Worm (Caenorhabditis elegans) whole organism, L4 larva: ENCODE results near the gene sdz-19.
A peak's percentile ranks its signal among the peaks of the same experiment; 100 is the strongest.

Experiments used
- D1046.2 ChIP-seq: fragments of 200-800 bp; sonication (Bioruptor generic); IDR thresholded peaks from 2 replicates; pipeline ENCODE4 v1.3.6; 2022; ENCODE audit warnings: missing genetic modification characterization, missing compliant biosample characterization
- F10B5.3 ChIP-seq: sonication (generic microtip); optimal IDR thresholded peaks from 2 replicates; lab custom pipeline; 2016; ENCODE audit warnings: mild to moderate bottlenecking, missing genetic modification characterization, missing compliant biosample characterization
- F26F4.8 ChIP-seq: fragments of 200-800 bp; sonication (Bioruptor generic); conservative IDR thresholded peaks from 2 replicates; pipeline ENCODE4 v1.3.6; 2022; ENCODE audit warnings: missing genetic modification characterization, missing compliant biosample characterization
- F37D6.2 ChIP-seq: sonication (generic microtip); optimal IDR thresholded peaks from 2 replicates; lab custom pipeline; 2016; ENCODE audit warnings: mild to moderate bottlenecking, missing genetic modification characterization, missing compliant biosample characterization
- T20F7.1 ChIP-seq: fragments of 200-800 bp; sonication (Bioruptor generic); optimal IDR thresholded peaks from 2 replicates; lab custom pipeline; 2018; ENCODE audit warnings: mild to moderate bottlenecking, missing genetic modification characterization, missing compliant biosample characterization
- Y105C5A.15 ChIP-seq: fragments of 200-800 bp; sonication (Bioruptor generic); IDR thresholded peaks from 2 replicates; pipeline ENCODE4 v1.3.6; 2022; ENCODE audit warnings: missing genetic modification characterization, missing compliant biosample characterization
- Y48G9A.11 ChIP-seq: fragments of 200-800 bp; sonication (Bioruptor generic); IDR thresholded peaks from 2 replicates; pipeline ENCODE4 v1.3.6; 2022; ENCODE audit warnings: missing genetic modification reagents, missing genetic modification characterization, missing compliant biosample characterization
- ZK337.2 ChIP-seq: fragments of 200-800 bp; sonication (Bioruptor generic); IDR thresholded peaks from 2 replicates; pipeline ENCODE4 v1.3.6; 2022; ENCODE audit warnings: missing genetic modification reagents, missing genetic modification characterization, missing compliant biosample characterization
- ama-1 ChIP-seq: fragments of 150-350 bp; optimal IDR thresholded peaks from 2 replicates; lab custom pipeline; 2014; ENCODE audit warnings: inconsistent platforms, mixed read lengths
- ceh-20 ChIP-seq: fragments of 200-800 bp; sonication (Bioruptor generic); IDR thresholded peaks from 2 replicates; pipeline ENCODE4 v1.3.6; 2022; ENCODE audit warnings: missing genetic modification reagents, missing genetic modification characterization, missing compliant biosample characterization
- ceh-32 ChIP-seq: sonication (generic microtip); optimal IDR thresholded peaks from 2 replicates; lab custom pipeline; 2016; ENCODE audit warnings: mild to moderate bottlenecking, missing genetic modification characterization, missing compliant biosample characterization; ENCODE audit not compliant: poor library complexity
- cey-2 ChIP-seq: sonication (generic microtip); optimal IDR thresholded peaks from 3 replicates; lab custom pipeline; 2017; ENCODE audit warnings: missing genetic modification characterization, mild to moderate bottlenecking, missing compliant biosample characterization, antibody characterized with exemption, borderline replicate concordance; ENCODE audit not compliant: insufficient read depth
- daf-12 ChIP-seq: fragments of 150-350 bp; optimal IDR thresholded peaks from 2 replicates; lab custom pipeline; 2014; ENCODE audit warnings: missing biosample characterization, missing genetic modification reagents, missing genetic modification characterization
- daf-16 ChIP-seq, 3 experiments: sonication (generic microtip); optimal IDR thresholded peaks; 2 replicates each; lab custom pipeline; 2016 to 2017; ENCODE audit warnings: missing genetic modification characterization in 3 of 3, missing genetic modification reagents in 3 of 3, mild to moderate bottlenecking in 2 of 3, missing compliant biosample characterization in 2 of 3, missing biosample characterization in 1 of 3, moderate library complexity in 1 of 3
- dmd-6 ChIP-seq: fragments of 200-800 bp; sonication (Bioruptor generic); IDR thresholded peaks from 2 replicates; pipeline ENCODE4 v1.3.6; 2022; ENCODE audit warnings: missing genetic modification reagents, missing genetic modification characterization, missing compliant biosample characterization
- dmd-9 ChIP-seq: fragments of 200-800 bp; sonication (Bioruptor generic); IDR thresholded peaks from 2 replicates; pipeline ENCODE4 v1.3.6; 2022; ENCODE audit warnings: missing genetic modification reagents, missing genetic modification characterization, missing compliant biosample characterization
- duxl-1 ChIP-seq: sonication (generic microtip); optimal IDR thresholded peaks from 2 replicates; lab custom pipeline; 2016; ENCODE audit warnings: mild to moderate bottlenecking, missing genetic modification characterization, moderate library complexity, missing compliant biosample characterization; ENCODE audit not compliant: poor library complexity
- dve-1 ChIP-seq: sonication (generic microtip); optimal IDR thresholded peaks from 2 replicates; lab custom pipeline; 2017; ENCODE audit warnings: antibody characterized with exemption, mild to moderate bottlenecking, missing genetic modification characterization, missing compliant biosample characterization; ENCODE audit not compliant: insufficient read depth
- egl-43 ChIP-seq: fragments of 200-800 bp; sonication (Bioruptor generic); IDR thresholded peaks from 2 replicates; pipeline ENCODE4 v1.3.6; 2022; ENCODE audit warnings: missing genetic modification reagents, missing genetic modification characterization, missing compliant biosample characterization
- fkh-10 ChIP-seq: fragments of 150-350 bp; optimal IDR thresholded peaks from 2 replicates; lab custom pipeline; 2014; ENCODE audit warnings: missing biosample characterization, missing genetic modification reagents, missing genetic modification characterization
- fos-1 ChIP-seq: fragments of 150-350 bp; optimal IDR thresholded peaks from 2 replicates; lab custom pipeline; 2014; ENCODE audit warnings: missing biosample characterization, missing genetic modification characterization
- hif-1 ChIP-seq, 2 experiments: sonication (generic microtip); optimal IDR thresholded peaks; 2 replicates each; lab custom pipeline; 2016 to 2017; ENCODE audit warnings: missing compliant biosample characterization in 2 of 2, missing genetic modification characterization in 2 of 2, missing genetic modification reagents in 2 of 2, missing genotype in 2 of 2, mild to moderate bottlenecking in 1 of 2
- hlh-30 ChIP-seq: sonication (generic microtip); optimal IDR thresholded peaks from 2 replicates; lab custom pipeline; 2017; ENCODE audit warnings: antibody characterized with exemption, mild to moderate bottlenecking, missing genetic modification characterization, missing compliant biosample characterization; ENCODE audit not compliant: insufficient read depth
- jun-1 ChIP-seq: fragments of 150-350 bp; optimal IDR thresholded peaks from 2 replicates; lab custom pipeline; 2014; ENCODE audit warnings: missing biosample characterization, missing genetic modification reagents, missing genetic modification characterization
- lim-7 ChIP-seq: fragments of 200-800 bp; sonication (Bioruptor generic); IDR thresholded peaks from 2 replicates; pipeline ENCODE4 v1.3.6; 2022; ENCODE audit warnings: missing genetic modification characterization, missing compliant biosample characterization
- lin-15B ChIP-seq: fragments of 150-350 bp; sonication (generic microtip); optimal IDR thresholded peaks from 3 replicates; lab custom pipeline; 2014; ENCODE audit warnings: missing biosample characterization, missing genetic modification characterization
- lir-3 ChIP-seq: sonication (generic microtip); optimal IDR thresholded peaks from 2 replicates; lab custom pipeline; 2016; ENCODE audit warnings: mild to moderate bottlenecking, missing genetic modification characterization, missing compliant biosample characterization
- lsy-2 ChIP-seq, 2 experiments: fragments of 150-350 bp in 1 of 2; sonication (generic microtip) in 1 of 2; optimal IDR thresholded peaks; 2 replicates each; lab custom pipeline; 2014 to 2017; ENCODE audit warnings: missing biosample characterization in 2 of 2, missing genetic modification characterization in 2 of 2
- madf-5 ChIP-seq, 2 experiments: fragments of 200-800 bp; sonication (Bioruptor generic); IDR thresholded peaks; 2 replicates each; pipeline ENCODE4 v1.3.6; 2022; ENCODE audit warnings: missing compliant biosample characterization in 2 of 2, missing genetic modification characterization in 2 of 2
- mdt-29 ChIP-seq: fragments of 200-800 bp; sonication (Bioruptor generic); IDR thresholded peaks from 2 replicates; pipeline ENCODE4 v1.3.6; 2022; ENCODE audit warnings: missing genetic modification reagents, missing genetic modification characterization, missing compliant biosample characterization
- mep-1 ChIP-seq: fragments of 150-350 bp; sonication (generic microtip); optimal IDR thresholded peaks from 3 replicates; lab custom pipeline; 2014; ENCODE audit warnings: missing biosample characterization, missing genetic modification characterization
- mxl-2 ChIP-seq: fragments of 200-800 bp; sonication (Bioruptor generic); conservative IDR thresholded peaks from 2 replicates; pipeline ENCODE4 v1.3.6; 2022; ENCODE audit warnings: missing genetic modification reagents, missing genetic modification characterization, missing compliant biosample characterization
- mxl-3 ChIP-seq: fragments of 200-800 bp; sonication (Bioruptor generic); optimal IDR thresholded peaks from 2 replicates; lab custom pipeline; 2018; ENCODE audit warnings: mild to moderate bottlenecking, missing genetic modification characterization, missing compliant biosample characterization
- nhr-10 ChIP-seq: fragments of 150-350 bp; optimal IDR thresholded peaks from 2 replicates; lab custom pipeline; 2014; ENCODE audit warnings: missing biosample characterization, missing genetic modification characterization
- nhr-11 ChIP-seq: fragments of 150-350 bp; optimal IDR thresholded peaks from 2 replicates; lab custom pipeline; 2014; ENCODE audit warnings: missing biosample characterization, missing genetic modification characterization
- nhr-41 ChIP-seq: fragments of 200-800 bp; sonication (Bioruptor generic); IDR thresholded peaks from 2 replicates; pipeline ENCODE4 v1.3.6; 2022; ENCODE audit warnings: missing genetic modification reagents, missing genetic modification characterization, missing compliant biosample characterization
- nhr-42 ChIP-seq: fragments of 200-800 bp; sonication (Bioruptor generic); IDR thresholded peaks from 2 replicates; pipeline ENCODE4 v1.3.6; 2022; ENCODE audit warnings: missing genetic modification characterization, missing compliant biosample characterization
- nhr-6 ChIP-seq: fragments of 150-350 bp; optimal IDR thresholded peaks from 2 replicates; lab custom pipeline; 2014; ENCODE audit warnings: missing biosample characterization, missing genetic modification characterization
- pqm-1 ChIP-seq: sonication (generic microtip); optimal IDR thresholded peaks from 2 replicates; lab custom pipeline; 2017; ENCODE audit warnings: missing biosample characterization, missing genetic modification characterization
- rbr-2 ChIP-seq: sonication (generic microtip); optimal IDR thresholded peaks from 2 replicates; lab custom pipeline; 2016; ENCODE audit warnings: missing genotype, missing genetic modification characterization, missing compliant biosample characterization
- set-16 ChIP-seq: fragments of 200-800 bp; sonication (Bioruptor generic); IDR thresholded peaks from 2 replicates; pipeline ENCODE4 v1.3.6; 2022; ENCODE audit warnings: missing genetic modification reagents, missing genetic modification characterization, missing compliant biosample characterization
- skn-1 ChIP-seq: fragments of 150-350 bp; optimal IDR thresholded peaks from 2 replicates; lab custom pipeline; 2014; ENCODE audit warnings: missing biosample characterization, missing genetic modification characterization
- spr-3 ChIP-seq: fragments of 200-800 bp; sonication (Bioruptor generic); optimal IDR thresholded peaks from 2 replicates; lab custom pipeline; 2018; ENCODE audit warnings: mild to moderate bottlenecking, missing genetic modification characterization, missing compliant biosample characterization
- tra-1 ChIP-seq: fragments of 200-800 bp; sonication (Bioruptor generic); IDR thresholded peaks from 2 replicates; pipeline ENCODE4 v1.3.6; 2022; ENCODE audit warnings: missing genetic modification reagents, missing genetic modification characterization, missing compliant biosample characterization
- unc-130 ChIP-seq: sonication (generic microtip); optimal IDR thresholded peaks from 2 replicates; lab custom pipeline; 2016; ENCODE audit warnings: missing genetic modification reagents, missing genetic modification characterization, missing compliant biosample characterization
- unc-62 ChIP-seq, 3 experiments: fragments of 150-350 bp in 1 of 3; sonication (generic microtip); optimal IDR thresholded peaks in 2 of 3; peaks in 1 of 3; 1 replicate in 1 of 3; 2 replicates in 2 of 3; lab custom pipeline; 2014 to 2017; ENCODE audit warnings: missing biosample characterization in 3 of 3, missing genetic modification characterization in 3 of 3, missing genetic modification reagents in 3 of 3, missing genotype in 1 of 3
- vab-7 ChIP-seq: fragments of 200-800 bp; sonication (Bioruptor generic); IDR thresholded peaks from 2 replicates; pipeline ENCODE4 v1.3.6; 2022; ENCODE audit warnings: missing genetic modification reagents, missing genetic modification characterization, missing compliant biosample characterization
- zag-1 ChIP-seq: fragments of 150-350 bp; optimal IDR thresholded peaks from 2 replicates; lab custom pipeline; 2014; ENCODE audit warnings: missing biosample characterization, missing genetic modification characterization
- zip-2 ChIP-seq: fragments of 150-350 bp; optimal IDR thresholded peaks from 2 replicates; lab custom pipeline; 2014; ENCODE audit warnings: missing biosample characterization, missing genetic modification characterization

Gene sdz-19

DNA sequence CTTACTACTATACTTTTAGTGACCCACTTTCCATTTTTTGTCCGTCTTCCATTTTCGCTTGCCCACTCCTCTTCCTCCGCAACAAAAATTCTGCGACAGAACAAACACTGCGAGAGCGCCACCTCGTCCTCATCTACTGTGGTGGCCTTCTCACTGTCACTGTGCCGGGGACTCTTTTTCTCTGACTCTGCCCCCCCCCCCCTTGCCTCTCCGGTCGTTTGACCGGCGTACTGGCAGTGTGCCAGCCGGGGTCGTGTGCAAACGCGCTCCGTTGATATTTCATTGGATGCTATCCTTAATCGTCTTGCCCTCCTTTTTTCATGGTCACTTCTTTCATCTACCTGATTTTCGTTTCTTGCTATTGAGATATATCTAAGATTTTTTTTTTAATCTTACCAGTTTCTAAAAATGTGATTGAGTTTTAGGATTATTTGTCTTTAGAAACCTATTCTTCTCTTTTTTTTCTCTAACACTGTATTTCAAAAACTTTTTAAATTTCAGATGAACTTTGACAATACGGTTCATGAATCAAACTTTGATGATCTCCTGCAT lies 22.6 kb downstream of the sdz-19 start, which contains the start of gene atf-6 (continued):
- TF ChIP-seq mxl-3 (GFP tag; lab: Kevin White, UChicago), result peak; percentile 77
- TF ChIP-seq lsy-2 (tag; optimal IDR thresholded peaks at IDR 0.05; lab: Kevin White, UChicago), result peak; percentile 56 to 83
- peak in 1 of 2 experiments; percentile 79 for TF ChIP-seq hif-1 (tag; optimal IDR thresholded peaks at IDR 0.05; lab: Kevin White, UChicago)
- TF ChIP-seq egl-43, result peak; percentile 89
- TF ChIP-seq mdt-29, result no peak
- no peak for TF ChIP-seq F26F4.8 (GFP tag; lab: Robert Waterston, UW)
- no peak for TF ChIP-seq F10B5.3 (tag; lab: Kevin White, UChicago)
- no peak for TF ChIP-seq daf-16 (GFP tag; optimal IDR thresholded peaks at IDR 0.05; lab: Kevin White, UChicago)
- TF ChIP-seq daf-16 (tag; optimal IDR thresholded peaks at IDR 0.05; lab: Kevin White, UChicago), result peak; percentile 74
- no peak for TF ChIP-seq zag-1 (tag; lab: Kevin White, UChicago)
- TF ChIP-seq lir-3 (tag; lab: Kevin White, UChicago), result no peak
- TF ChIP-seq rbr-2 (tag; lab: Kevin White, UChicago), result peak; percentile 93
- no peak for TF ChIP-seq zip-2 (tag; lab: Kevin White, UChicago)
- TF ChIP-seq lin-15B (tag; lab: Kevin White, UChicago), result no peak
- 0 out of 2 replicates have a peak, but pooled peaks have one; percentile 41 for TF ChIP-seq ZK337.2 (GFP tag; lab: Robert Waterston, UW)
- TF ChIP-seq nhr-42 (GFP tag; lab: Robert Waterston, UW), result peak; percentile 83; the same call in 1 of the 2 replicates
- TF ChIP-seq ceh-20 (GFP tag; lab: Robert Waterston, UW), result peak; percentile 65; the same call in 1 of the 2 replicates
- TF ChIP-seq ama-1 (lab: Kevin White, UChicago), result no peak
- no peak for TF ChIP-seq dmd-9
- TF ChIP-seq lim-7 (GFP tag; lab: Robert Waterston, UW), result 0 out of 2 replicates have a peak, but pooled peaks have one; percentile 51
- peak; percentile 30 for TF ChIP-seq jun-1
- no peak for TF ChIP-seq spr-3 (GFP tag; lab: Kevin White, UChicago)
- TF ChIP-seq Y48G9A.11 (GFP tag; lab: Robert Waterston, UW), result no peak
- no peak for TF ChIP-seq daf-12
- no peak for TF ChIP-seq cey-2
- TF ChIP-seq madf-5 (GFP tag; IDR thresholded peaks at IDR 0.05; lab: Robert Waterston, UW), result no peak
- TF ChIP-seq F37D6.2 (tag; lab: Kevin White, UChicago), result peak; percentile 73
- TF ChIP-seq D1046.2 (GFP tag; lab: Robert Waterston, UW), result no peak
- no peak for TF ChIP-seq fos-1 (tag; lab: Kevin White, UChicago)
- TF ChIP-seq T20F7.1 (GFP tag; lab: Kevin White, UChicago), result no peak
- TF ChIP-seq nhr-6, result peak; percentile 83
- peak; percentile 96 for TF ChIP-seq set-16 (GFP tag; lab: Robert Waterston, UW)
- peak; percentile 24 for TF ChIP-seq pqm-1 (tag; lab: Kevin White, UChicago)
- TF ChIP-seq skn-1 (tag; lab: Kevin White, UChicago), result no peak
- TF ChIP-seq tra-1 (GFP tag; lab: Robert Waterston, UW), result peak; percentile 15; the same call in 1 of the 2 replicates
- no peak for TF ChIP-seq mxl-2 (GFP tag; lab: Robert Waterston, UW)
- TF ChIP-seq nhr-11 (tag; lab: Kevin White, UChicago), result peak; percentile 69
- TF ChIP-seq nhr-10 (tag; lab: Kevin White, UChicago), result no peak
- TF ChIP-seq dmd-6, result peak; percentile 84
- TF ChIP-seq hlh-30, result peak; percentile 85
- TF ChIP-seq vab-7 (GFP tag; lab: Robert Waterston, UW), result no peak; the same call in 1 of the 2 replicates
- peak; percentile 73; the same call in 1 of the 2 replicates for TF ChIP-seq nhr-41 (GFP tag; lab: Robert Waterston, UW)
- no peak for TF ChIP-seq duxl-1 (tag; lab: Kevin White, UChicago)
- TF ChIP-seq ceh-32 (tag; lab: Kevin White, UChicago), result no peak
- TF ChIP-seq unc-130 (GFP tag; lab: Kevin White, UChicago), result no peak
- TF ChIP-seq dve-1 (tag; lab: Kevin White, UChicago), result peak; percentile 96
- peak; percentile 48 for TF ChIP-seq fkh-10 (GFP tag; lab: Kevin White, UChicago)
- TF ChIP-seq mep-1 (tag; lab: Kevin White, UChicago), result peak; percentile 95
- peak in 1 of 2 experiments; percentile 96 for TF ChIP-seq unc-62 (GFP tag; optimal IDR thresholded peaks at IDR 0.05 in 1 of 2; lab: Kevin White, UChicago)
- TF ChIP-seq unc-62 (tag; optimal IDR thresholded peaks at IDR 0.05; lab: Kevin White, UChicago), result no peak
- TF ChIP-seq Y105C5A.15 (GFP tag; lab: Robert Waterston, UW), result no peak
